Worm (Caenorhabditis elegans) whole organism, L4/young adult: ENCODE measurements around the gene ZC449.2.

Source experiments
- W03F9.2 ChIP-seq: fragments of 150-350 bp; optimal IDR thresholded peaks from 2 replicates; lab custom pipeline; 2014; ENCODE audit warnings: missing biosample characterization, missing genetic modification characterization
- dao-5 ChIP-seq: sonication (generic microtip); optimal IDR thresholded peaks from 2 replicates; lab custom pipeline; 2016; ENCODE audit warnings: missing genotype, missing genetic modification characterization, moderate library complexity, missing compliant biosample characterization
- him-1 ChIP-seq: sonication (generic microtip); optimal IDR thresholded peaks from 2 replicates; lab custom pipeline; 2016; ENCODE audit warnings: missing genotype, missing genetic modification reagents, missing genetic modification characterization, missing compliant biosample characterization

ce11 chrX:5066570-5066969 lies 45.5 kb downstream of the ZC449.2 start:
- no peak for TF ChIP-seq dao-5 (tag; lab: Kevin White, UChicago)
- no peak for TF ChIP-seq him-1
- TF ChIP-seq W03F9.2, result no peak
